Worm (Caenorhabditis elegans): ENCODE data around the gene F54G2.1.

The F54G2.1 gene

DNA sequence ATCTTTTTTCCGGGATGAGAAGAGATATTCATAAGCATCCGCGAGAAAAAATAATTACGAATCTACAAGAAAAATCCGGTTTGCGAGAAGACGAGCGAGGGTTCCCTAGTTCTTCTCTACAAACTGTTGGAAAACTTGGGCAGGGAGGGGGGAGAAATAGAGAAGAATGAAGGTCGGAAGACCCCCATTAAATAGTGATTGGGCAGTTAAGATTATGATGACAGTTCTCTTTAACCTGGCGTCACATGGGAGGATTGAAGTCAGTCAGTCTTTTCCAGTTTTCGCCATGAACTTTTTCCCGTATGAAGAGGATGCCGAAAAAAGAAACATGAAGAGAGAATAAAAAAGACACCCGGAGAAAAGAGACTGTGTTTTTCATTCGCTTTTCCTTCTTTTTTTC lies 73.4 kb downstream of the F54G2.1 start:
- TF ChIP-seq tbx-2 (tag; optimal IDR thresholded peaks at IDR 0.05), result peak; percentile 15
- no peak for TF ChIP-seq ceh-28 (tag; optimal IDR thresholded peaks at IDR 0.05)
- TF ChIP-seq nhr-25 (tag; optimal IDR thresholded peaks at IDR 0.05), result peak; percentile 86
- peak; percentile 1 for TF ChIP-seq mdl-1 (tag; optimal IDR thresholded peaks at IDR 0.05)
- no peak for TF ChIP-seq lin-15B (tag; optimal IDR thresholded peaks at IDR 0.05)
- TF ChIP-seq lin-39 (tag; optimal IDR thresholded peaks at IDR 0.05), result no peak
- TF ChIP-seq jun-1 (tag; optimal IDR thresholded peaks at IDR 0.05), result peak; percentile 13
- TF ChIP-seq nhr-23 (tag; optimal IDR thresholded peaks at IDR 0.05), result peak; percentile 89
- no peak for TF ChIP-seq ZK546.5 (tag; optimal IDR thresholded peaks at IDR 0.05)
- peak in 1 of 3 experiments; percentile 25 for TF ChIP-seq elt-3 (tag; optimal IDR thresholded peaks at IDR 0.05)
- TF ChIP-seq nfya-1 (tag; optimal IDR thresholded peaks at IDR 0.05; ENCODE audit: insufficient read depth), result peak; percentile 23
- peak; percentile 67 for TF ChIP-seq ama-1 (optimal IDR thresholded peaks at IDR 0.05)
- TF ChIP-seq egl-5 (tag; optimal IDR thresholded peaks at IDR 0.05), result peak; percentile 76
- TF ChIP-seq lsy-12 (tag; optimal IDR thresholded peaks at IDR 0.05), result peak; percentile 15
- TF ChIP-seq ceh-16 (tag; optimal IDR thresholded peaks at IDR 0.05), result no peak
- peak; percentile 71 for TF ChIP-seq nhr-43 (tag; optimal IDR thresholded peaks at IDR 0.05; ENCODE audit: poor library complexity, severe bottlenecking)
- TF ChIP-seq nhr-77 (tag; optimal IDR thresholded peaks at IDR 0.05), result no peak
- TF ChIP-seq mml-1 (tag; optimal IDR thresholded peaks at IDR 0.05), result no peak
- no peak for TF ChIP-seq snpc-4 (tag; optimal IDR thresholded peaks at IDR 0.05)

DNA sequence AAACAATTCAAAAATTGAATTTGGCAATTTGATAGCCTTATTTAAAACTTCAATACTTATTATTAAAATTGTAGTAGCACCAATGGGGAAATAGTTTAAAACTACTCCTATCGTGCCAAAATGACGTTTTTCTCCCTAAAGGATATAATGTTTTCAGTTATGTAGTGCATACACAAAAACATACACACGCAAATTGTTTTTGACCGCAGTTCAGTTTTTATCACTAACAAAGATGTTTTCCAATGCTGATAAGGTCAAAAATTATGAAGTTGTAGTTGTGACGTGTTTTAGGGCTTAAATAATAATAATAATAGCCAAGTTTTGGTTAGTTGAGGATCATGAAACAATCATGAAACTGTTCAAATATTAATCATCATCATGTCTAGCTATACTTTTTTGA lies 74.2 kb downstream of the F54G2.1 start:
- TF ChIP-seq lin-15B (tag; optimal IDR thresholded peaks at IDR 0.05) (no peak), zag-1 (tag; optimal IDR thresholded peaks at IDR 0.05) (no peak), elt-2 (tag; optimal IDR thresholded peaks at IDR 0.05) (peak; percentile 18)

DNA sequence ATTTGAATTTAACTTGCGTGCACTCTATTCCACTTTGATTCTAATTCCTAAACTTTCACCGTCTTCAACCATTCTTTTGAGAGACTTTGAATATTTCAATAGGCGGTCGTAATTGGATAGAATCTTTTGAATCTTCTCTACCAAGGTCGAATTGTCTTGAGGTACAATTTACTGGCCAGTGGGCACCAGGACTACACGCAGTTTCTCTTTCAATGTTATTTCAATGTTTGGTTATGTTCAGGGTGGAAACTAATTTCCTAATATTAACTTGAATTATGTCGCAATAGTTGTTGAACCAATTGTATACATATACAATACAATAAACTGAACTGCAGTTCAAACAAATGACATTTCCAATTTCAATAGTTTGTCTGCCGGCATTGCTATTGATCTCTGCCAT lies 76.2 kb downstream of the F54G2.1 start:
- TF ChIP-seq pqm-1 (tag; optimal IDR thresholded peaks at IDR 0.05), result no peak
- TF ChIP-seq nhr-25 (tag; optimal IDR thresholded peaks at IDR 0.05), result peak; percentile 66
- no peak for TF ChIP-seq nhr-11 (tag; optimal IDR thresholded peaks at IDR 0.05)
- TF ChIP-seq lsy-12 (tag; optimal IDR thresholded peaks at IDR 0.05), result no peak
- TF ChIP-seq daf-12 (tag; optimal IDR thresholded peaks at IDR 0.05), result no peak

DNA sequence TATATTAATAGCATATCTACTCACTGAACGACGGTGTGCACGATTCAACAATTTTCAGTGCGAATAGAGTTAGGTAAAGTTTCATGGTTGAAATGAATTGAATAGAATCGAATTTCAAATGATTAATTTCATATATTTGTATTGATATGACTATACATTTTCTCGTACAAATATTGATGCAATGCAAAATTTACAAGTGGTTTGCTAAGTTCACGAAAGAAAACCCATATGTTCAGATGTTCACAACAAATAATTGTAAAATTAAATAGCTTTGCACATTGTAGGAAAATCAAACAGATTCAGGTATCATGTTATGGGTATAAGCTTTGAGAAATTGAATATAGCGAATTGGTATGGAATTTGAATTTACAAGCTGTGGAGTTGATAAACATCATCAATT lies 78.5 kb downstream of the F54G2.1 start, which contains the start of gene H01M10.2:
H01M10.2 (minus strand) TSS at position 101 of the 400 bp plus-strand sequence.
- TF ChIP-seq elt-1 (tag; optimal IDR thresholded peaks at IDR 0.05) (no peak), unc-62 (GFP tag; optimal IDR thresholded peaks at IDR 0.05) (no peak), ZK546.5 (tag; optimal IDR thresholded peaks at IDR 0.05) (no peak), nhr-67 (tag; optimal IDR thresholded peaks at IDR 0.05) (no peak), nhr-12 (tag; optimal IDR thresholded peaks at IDR 0.05) (no peak), eor-1 (tag; optimal IDR thresholded peaks at IDR 0.05) (no peak), elt-2 (tag; optimal IDR thresholded peaks at IDR 0.05) (no peak), nhr-77 (tag; optimal IDR thresholded peaks at IDR 0.05) (no peak), nhr-23 (tag; optimal IDR thresholded peaks at IDR 0.05) (no peak), nhr-43 (tag; optimal IDR thresholded peaks at IDR 0.05; ENCODE audit: poor library complexity, severe bottlenecking) (no peak), fos-1 (tag; optimal IDR thresholded peaks at IDR 0.05) (no peak)

DNA sequence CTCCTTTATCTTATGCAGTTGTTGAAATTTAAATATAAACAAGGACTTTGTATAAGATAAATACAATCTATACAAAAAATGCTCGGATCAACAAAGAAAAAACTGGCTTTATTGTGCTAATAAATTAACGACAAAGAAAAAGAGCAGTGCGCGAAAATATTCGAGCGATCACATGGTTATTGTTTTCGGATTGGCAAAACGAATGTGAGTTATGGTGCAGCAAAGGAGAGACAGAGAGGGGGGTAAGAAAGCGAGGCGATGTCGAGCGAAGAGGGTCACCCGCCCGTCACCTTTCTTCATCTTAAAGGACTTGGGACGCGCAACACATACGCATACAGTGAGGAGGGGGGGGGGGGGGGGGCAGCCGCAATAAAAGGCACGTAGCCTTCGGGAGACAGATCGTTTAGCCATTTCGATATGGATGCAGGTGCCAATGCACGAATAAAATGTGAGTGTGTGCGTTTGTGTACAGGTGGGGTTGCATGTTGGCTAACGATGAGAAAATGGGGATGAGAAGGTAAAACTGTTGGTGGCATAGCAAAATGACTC lies 81.0 kb downstream of the F54G2.1 start:
- TF ChIP-seq skn-1 (tag; optimal IDR thresholded peaks at IDR 0.05), result no peak
- TF ChIP-seq pha-4 (tag; optimal IDR thresholded peaks at IDR 0.05), result peak; percentile 16

DNA sequence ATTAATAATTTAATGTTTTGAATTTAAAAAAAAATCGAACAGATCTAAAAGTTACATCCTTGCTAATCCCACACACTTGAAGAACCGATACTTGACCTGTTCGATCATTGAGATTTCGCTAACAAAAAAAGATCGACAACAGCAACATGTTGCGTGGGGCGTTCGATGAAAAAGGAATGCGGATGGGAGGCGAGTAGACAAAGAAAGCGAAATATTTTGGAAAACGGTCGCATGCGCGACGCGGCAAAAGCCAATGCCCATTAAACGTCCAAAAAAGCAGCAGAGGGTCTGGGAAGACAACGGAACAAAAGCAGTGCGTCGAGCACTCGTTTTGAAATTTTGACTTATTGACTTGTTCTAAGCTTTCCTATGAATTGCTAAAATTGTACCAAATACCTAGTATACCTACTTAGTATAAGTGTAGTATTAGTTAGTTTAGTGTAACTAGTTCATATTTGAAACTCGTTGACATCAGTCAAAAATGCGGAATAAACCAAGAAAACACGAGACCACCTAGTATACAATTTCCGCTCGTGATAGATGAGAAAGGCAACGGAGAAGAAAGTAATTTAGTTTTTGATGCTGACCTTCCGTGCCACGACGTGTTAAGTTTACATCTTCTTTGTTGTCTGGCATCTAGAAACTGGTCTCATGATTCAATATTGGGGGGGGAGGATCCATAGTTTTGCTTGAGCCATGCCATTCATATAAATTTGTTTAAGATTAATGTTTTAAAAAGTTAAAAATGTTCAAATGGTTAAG lies 82.2 kb downstream of the F54G2.1 start:
- peak; percentile 35 for TF ChIP-seq hmg-11 (tag; optimal IDR thresholded peaks at IDR 0.05)
- no peak for TF ChIP-seq R02D3.7 (tag; optimal IDR thresholded peaks at IDR 0.05)
- TF ChIP-seq nhr-25 (tag; optimal IDR thresholded peaks at IDR 0.05), result peak; percentile 41

Data from whole organism, L3 larva.